Worm (Caenorhabditis elegans) whole organism, midembryonic: ENCODE data around the gene F36H5.10.

Experiments used
- T22C8.4 ChIP-seq: fragments of 200-800 bp; sonication (Bioruptor generic); IDR thresholded peaks from 2 replicates; pipeline ENCODE4 v1.3.6; 2022; ENCODE audit warnings: missing genetic modification characterization, missing compliant biosample characterization
- cog-1 ChIP-seq: sonication (generic microtip); optimal IDR thresholded peaks from 2 replicates; lab custom pipeline; 2016; ENCODE audit warnings: missing genetic modification characterization, missing compliant biosample characterization
- flt-1 ChIP-seq: fragments of 200-800 bp; sonication (Bioruptor generic); IDR thresholded peaks from 2 replicates; pipeline ENCODE4 v1.3.6; 2022; ENCODE audit warnings: missing genetic modification characterization, missing compliant biosample characterization
- klf-2 ChIP-seq: fragments of 200-800 bp; sonication (Bioruptor generic); conservative IDR thresholded peaks from 2 replicates; pipeline ENCODE4 v1.3.6; 2022; ENCODE audit warnings: missing genetic modification reagents, missing genetic modification characterization, missing compliant biosample characterization
- med-1 ChIP-seq: sonication (generic microtip); optimal IDR thresholded peaks from 2 replicates; lab custom pipeline; 2017; ENCODE audit warnings: missing genetic modification characterization, mild to moderate bottlenecking, missing compliant biosample characterization, antibody characterized with exemption, missing genetic modification reagents; ENCODE audit not compliant: insufficient read depth
- ref-1 ChIP-seq: fragments of 200-800 bp; sonication (Bioruptor generic); conservative IDR thresholded peaks from 2 replicates; pipeline ENCODE4 v1.3.6; 2022; ENCODE audit warnings: missing genetic modification reagents, missing genetic modification characterization, missing compliant biosample characterization
- tab-1 ChIP-seq: fragments of 200-800 bp; sonication (Bioruptor generic); IDR thresholded peaks from 2 replicates; pipeline ENCODE4 v1.3.6; 2022; ENCODE audit warnings: missing genetic modification characterization, missing compliant biosample characterization
- ztf-29 ChIP-seq: fragments of 200-800 bp; sonication (Bioruptor generic); IDR thresholded peaks from 2 replicates; pipeline ENCODE4 v1.3.6; 2022; ENCODE audit warnings: missing genetic modification reagents, missing genetic modification characterization, missing compliant biosample characterization

- TF ChIP-seq ref-1 (GFP tag; lab: Robert Waterston, UW) (no peak), ztf-29 (GFP tag; lab: Robert Waterston, UW) (no peak), tab-1 (GFP tag; lab: Robert Waterston, UW) (no peak), flt-1 (GFP tag; lab: Robert Waterston, UW) (no peak), cog-1 (no peak), klf-2 (GFP tag; lab: Robert Waterston, UW) (no peak), med-1 (no peak), T22C8.4 (no peak)
These were observed 22.0 kb upstream of the F36H5.10 start for ce11 chrII:1735145-1735544.
